Fruit fly (Drosophila melanogaster): ENCODE results near the gene nab.

nab gene

DNA sequence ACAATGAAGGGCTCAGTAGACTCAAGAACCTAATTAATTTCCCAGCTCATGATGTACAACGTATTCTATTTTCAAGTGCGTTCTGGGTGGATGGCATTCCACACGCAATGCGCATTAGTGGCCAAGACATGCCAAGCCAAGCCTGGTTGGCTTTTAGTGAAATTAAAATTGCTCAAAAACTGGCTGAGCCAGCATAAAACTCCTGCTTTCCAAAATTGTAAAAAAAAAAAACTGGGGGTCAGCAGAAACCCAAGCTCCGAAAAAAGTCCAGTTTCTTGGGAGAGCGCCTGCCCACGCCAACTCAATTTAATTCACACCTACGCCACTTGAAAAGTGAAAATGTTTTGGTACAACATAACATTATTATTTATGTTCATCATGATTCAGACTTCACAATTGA lies 42.4 kb downstream of the nab start:
- TF ChIP-seq topi (GFP tag; optimal IDR thresholded peaks at IDR 0.05) = no peak
- no peak for TF ChIP-seq CG6792 (GFP tag; optimal IDR thresholded peaks at IDR 0.05)
- peak; percentile 58 for TF ChIP-seq Eip78C (GFP tag)

DNA sequence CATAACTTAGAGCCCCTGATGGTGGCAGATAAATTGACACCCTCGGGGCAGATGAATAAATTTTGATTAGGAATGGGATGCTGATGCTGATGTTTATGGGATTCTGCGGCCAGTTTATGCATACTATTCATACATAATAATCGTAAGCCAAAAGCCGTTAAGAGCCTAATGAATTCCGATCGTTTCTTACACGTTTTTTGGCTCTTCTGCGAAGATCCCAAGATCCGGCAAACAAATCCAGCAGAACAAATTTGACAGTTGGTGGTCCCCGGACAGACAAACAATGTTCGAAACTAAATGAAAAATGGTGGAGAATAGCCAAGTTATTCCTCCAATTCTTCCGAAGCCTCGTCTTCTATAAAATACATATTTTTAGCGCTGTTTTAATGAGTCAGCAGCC lies 43.2 kb downstream of the nab start:
- no peak for TF ChIP-seq net (GFP tag; optimal IDR thresholded peaks at IDR 0.05)
- no peak for TF ChIP-seq CG10669 (GFP tag; optimal IDR thresholded peaks at IDR 0.05)
- TF ChIP-seq achi (GFP tag; optimal IDR thresholded peaks at IDR 0.05) = no peak
- no peak for TF ChIP-seq Hr38 (GFP tag; optimal IDR thresholded peaks at IDR 0.05)
- no peak for TF ChIP-seq CG3032 (tag; optimal IDR thresholded peaks at IDR 0.05)

DNA sequence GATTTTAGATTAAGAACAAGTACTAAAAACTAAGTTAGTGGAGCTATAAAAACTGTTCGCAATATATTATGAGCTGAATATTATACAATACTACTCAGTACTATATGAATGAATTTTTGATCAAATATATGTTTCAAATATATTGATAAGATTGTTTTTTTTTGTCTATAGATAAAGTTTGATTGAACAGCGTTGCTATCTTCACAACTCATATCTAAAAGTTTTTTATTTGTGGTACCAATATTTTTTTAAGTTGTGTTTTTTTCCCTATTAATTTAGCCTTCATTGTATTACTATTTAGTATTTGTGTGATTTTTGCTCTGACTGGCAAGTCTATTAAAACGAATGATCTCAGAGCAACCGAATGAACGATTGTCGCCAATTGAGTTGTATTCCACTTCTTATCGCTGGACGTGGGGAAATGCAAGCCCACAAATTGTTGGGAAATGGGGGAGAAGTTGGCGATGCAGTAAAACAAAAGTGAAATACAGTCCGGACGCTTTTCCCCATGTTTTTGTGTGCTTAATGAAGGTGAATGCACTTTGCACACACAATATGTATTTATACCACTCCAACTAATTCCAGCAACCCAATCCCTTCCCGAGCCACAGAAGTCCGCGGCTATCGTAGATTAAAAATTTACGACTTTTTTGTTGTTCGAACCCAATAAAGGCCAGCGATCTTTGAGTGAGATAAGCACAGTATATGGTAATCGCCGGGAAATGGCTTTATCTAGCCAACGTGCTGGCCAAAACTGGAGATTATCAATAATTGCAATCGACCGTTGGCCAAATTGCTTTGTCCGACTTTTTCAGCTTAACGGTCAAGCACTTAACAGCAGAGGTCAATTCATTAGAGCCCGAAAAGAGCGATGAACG lies 44.0 kb downstream of the nab start:
- TF ChIP-seq Ets96B (tag; optimal IDR thresholded peaks at IDR 0.05) (peak; percentile 14), achi (GFP tag; optimal IDR thresholded peaks at IDR 0.05) (peak; percentile 11), fd59A (GFP tag; optimal IDR thresholded peaks at IDR 0.05) (no peak), net (GFP tag; optimal IDR thresholded peaks at IDR 0.05) (peak; percentile 11), CG8319 (GFP tag; optimal IDR thresholded peaks at IDR 0.05) (no peak), CG6792 (GFP tag; optimal IDR thresholded peaks at IDR 0.05) (no peak), esn (GFP tag; optimal IDR thresholded peaks at IDR 0.05) (no peak), CG3032 (tag; optimal IDR thresholded peaks at IDR 0.05) (no peak), Gug (GFP tag; IDR thresholded peaks at IDR 0.05) (0 out of 2 replicates have a peak, but pooled peaks have one; percentile 17), CG32006 (GFP tag; optimal IDR thresholded peaks at IDR 0.05) (peak; percentile 17), eg (GFP tag; IDR thresholded peaks at IDR 0.05) (peak; percentile 63), Eip93F (GFP tag; optimal IDR thresholded peaks at IDR 0.05) (peak; percentile 77), CG7368 (GFP tag; optimal IDR thresholded peaks at IDR 0.05) (no peak), pdm3 (GFP tag; optimal IDR thresholded peaks at IDR 0.05) (peak; percentile 22), Eip78C (GFP tag) (peak; percentile 71), vri (GFP tag; optimal IDR thresholded peaks at IDR 0.05) (peak; percentile 61), svp (GFP tag) (peak; percentile 83), CG15336 (GFP tag; IDR thresholded peaks at IDR 0.05) (peak; percentile 70), CG8119 (GFP tag; IDR thresholded peaks at IDR 0.05) (0 out of 3 replicates have a peak, but pooled peaks have one; percentile 35), CG6276 (GFP tag; optimal IDR thresholded peaks at IDR 0.05) (peak; percentile 26), topi (GFP tag; optimal IDR thresholded peaks at IDR 0.05) (peak; percentile 10), Hr4 (GFP tag; optimal IDR thresholded peaks at IDR 0.05) (peak; percentile 18), Eip75B (GFP tag; optimal IDR thresholded peaks at IDR 0.05) (no peak), OdsH (GFP tag; optimal IDR thresholded peaks at IDR 0.05) (peak; percentile 9), fkh (GFP tag; optimal IDR thresholded peaks at IDR 0.05) (peak; percentile 35)

DNA sequence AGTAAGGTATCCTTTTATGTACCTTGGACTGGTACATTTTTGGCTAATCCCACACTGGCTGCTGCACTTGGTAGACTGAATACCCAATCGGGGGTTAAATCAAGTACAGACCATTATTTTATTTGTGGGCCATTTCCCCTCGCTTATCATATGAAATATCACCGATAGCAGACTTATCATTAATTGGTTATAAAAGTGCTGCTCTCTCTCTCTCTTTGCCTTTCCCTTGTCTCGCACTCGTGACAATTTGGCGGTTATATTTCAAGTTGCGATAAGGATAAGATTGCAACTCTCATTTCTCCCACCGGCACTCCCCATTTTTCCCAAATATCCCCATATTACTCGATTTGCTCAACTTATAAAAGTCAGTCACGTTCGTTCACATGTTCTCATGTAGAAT lies 45.0 kb downstream of the nab start:
- TF ChIP-seq svp (GFP tag) (peak; percentile 16), Eip93F (GFP tag; optimal IDR thresholded peaks at IDR 0.05) (peak; percentile 74), vri (GFP tag; optimal IDR thresholded peaks at IDR 0.05) (peak; percentile 25), CG6276 (GFP tag; optimal IDR thresholded peaks at IDR 0.05) (no peak)

DNA sequence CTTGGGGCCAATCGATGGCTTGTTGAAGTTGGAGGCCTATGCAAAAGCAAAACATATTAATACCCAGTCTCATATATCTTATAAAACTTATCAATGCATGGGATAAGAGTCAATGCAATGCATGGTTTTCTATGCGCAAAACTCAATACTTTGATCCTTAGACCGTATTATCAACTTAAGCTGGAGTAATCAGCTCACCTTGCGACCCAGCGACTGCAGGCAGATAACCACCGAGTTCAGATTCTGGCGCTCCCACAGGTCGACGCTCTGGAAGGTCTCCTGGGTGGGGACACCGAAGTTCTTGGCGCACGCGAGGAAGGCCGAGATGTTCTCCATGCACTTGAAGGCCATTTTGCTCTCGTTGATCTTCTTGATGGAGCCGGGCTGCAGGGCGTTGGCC lies 45.6 kb downstream of the nab start:
- TF ChIP-seq CG10669 (GFP tag; optimal IDR thresholded peaks at IDR 0.05) (no peak), Sox14 (GFP tag; optimal IDR thresholded peaks at IDR 0.05) (no peak), svp (GFP tag) (peak; percentile 97), CG9139 (GFP tag; optimal IDR thresholded peaks at IDR 0.05) (no peak), Gug (GFP tag; IDR thresholded peaks at IDR 0.05) (no peak), Hr4 (GFP tag; optimal IDR thresholded peaks at IDR 0.05) (no peak), cyc (GFP tag; optimal IDR thresholded peaks at IDR 0.05) (no peak), Lpt (GFP tag; optimal IDR thresholded peaks at IDR 0.05) (no peak)

Measured in whole organism, prepupa.